Worm (Caenorhabditis elegans): ENCODE data around the gene bath-31.

ce11 chrII:3705320-3705719 is 26.5 kb upstream of the bath-31 start, which contains the start of gene srx-108:
- no peak for TF ChIP-seq ztf-23 (GFP tag; IDR thresholded peaks at IDR 0.05)
- TF ChIP-seq flt-1 (GFP tag; IDR thresholded peaks at IDR 0.05), result no peak

Data from whole organism, midembryonic.